Worm (Caenorhabditis elegans): Measurements from ENCODE around the gene T03F7.5.

T03F7.5 gene

DNA sequence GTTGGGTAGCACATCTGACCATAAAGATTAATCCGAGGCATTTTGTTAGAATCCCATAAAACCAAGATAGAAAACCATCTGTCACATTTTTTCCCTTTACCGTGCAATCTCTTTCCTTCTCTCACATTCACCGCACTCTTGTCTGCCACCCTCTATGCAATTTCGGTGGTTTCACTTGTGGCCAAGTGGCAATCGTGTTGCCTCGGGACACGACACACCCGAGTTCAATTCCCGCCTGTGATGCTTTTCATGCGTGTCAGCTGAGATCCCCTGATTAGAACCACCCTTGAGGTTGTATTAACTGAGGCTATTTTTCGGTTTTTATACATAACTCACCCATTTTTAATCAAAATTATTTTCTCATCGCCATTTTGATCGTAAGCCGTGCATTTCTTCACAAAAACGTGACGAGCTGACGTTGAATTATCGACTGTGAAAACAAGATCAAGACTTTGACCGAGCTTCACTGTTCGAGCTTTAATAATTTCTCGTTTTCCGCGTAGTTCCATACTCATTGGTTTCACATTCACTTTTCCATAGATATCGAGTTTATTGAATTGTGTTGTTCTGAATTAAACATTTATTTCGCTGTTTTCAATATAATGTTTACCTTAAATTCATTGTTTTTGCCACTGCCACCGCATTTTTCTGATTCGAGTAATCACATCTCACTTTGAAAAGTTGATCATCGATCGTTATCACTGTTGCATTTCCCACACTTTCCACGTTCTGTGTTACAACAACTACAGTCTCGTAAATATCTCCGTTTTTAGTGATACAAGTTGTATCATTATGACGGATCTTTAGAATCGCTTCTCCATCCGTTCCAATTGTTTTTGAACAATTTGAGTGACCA, 15.7 kb upstream of the T03F7.5 start (continued):
- TF ChIP-seq sptf-1 (tag; optimal IDR thresholded peaks at IDR 0.05): peak; percentile 99
- TF ChIP-seq unc-62 (GFP tag; optimal IDR thresholded peaks at IDR 0.05): peak; percentile 91
- no peak for TF ChIP-seq zip-8 (tag; optimal IDR thresholded peaks at IDR 0.05)
- TF ChIP-seq ceh-39 (tag; optimal IDR thresholded peaks at IDR 0.05): peak; percentile 52
- TF ChIP-seq ceh-43 (GFP tag; optimal IDR thresholded peaks at IDR 0.05): peak; percentile 98
- no peak for TF ChIP-seq ces-1 (GFP tag; optimal IDR thresholded peaks at IDR 0.05)
- TF ChIP-seq tbx-8 (GFP tag; optimal IDR thresholded peaks at IDR 0.05): peak; percentile 99

DNA sequence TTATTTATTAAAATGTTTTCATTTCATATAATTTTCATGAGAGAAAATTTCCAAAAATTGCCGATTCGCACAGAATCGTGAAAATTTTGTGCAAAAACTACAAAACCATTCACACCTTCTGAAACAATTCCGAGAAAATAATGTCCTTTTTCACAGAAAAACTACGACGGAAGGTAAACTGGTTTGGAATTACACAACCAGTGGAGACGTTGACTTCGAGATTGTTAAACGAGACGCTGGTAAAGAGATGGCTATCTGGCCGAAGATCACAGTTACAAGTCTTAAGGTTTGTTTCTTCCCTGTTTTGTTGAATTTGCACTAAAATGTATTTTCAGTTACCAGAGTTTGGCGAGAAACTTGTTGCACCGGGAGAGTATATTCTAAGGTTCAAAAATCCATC, 14.4 kb upstream of the T03F7.5 start:
- TF ChIP-seq unc-62 (GFP tag; optimal IDR thresholded peaks at IDR 0.05) (no peak), M03D4.4 (tag; optimal IDR thresholded peaks at IDR 0.05) (no peak), elt-3 (tag; optimal IDR thresholded peaks at IDR 0.05) (no peak), lsy-2 (tag; optimal IDR thresholded peaks at IDR 0.05) (no peak), ceh-39 (tag; optimal IDR thresholded peaks at IDR 0.05) (no peak), snpc-4 (tag; optimal IDR thresholded peaks at IDR 0.05) (no peak), nhr-237 (tag; optimal IDR thresholded peaks at IDR 0.05) (no peak), unc-120 (tag; optimal IDR thresholded peaks at IDR 0.05; ENCODE audit: poor library complexity, severe bottlenecking) (no peak), bed-3 (GFP tag; optimal IDR thresholded peaks at IDR 0.05) (no peak), tbx-8 (GFP tag; optimal IDR thresholded peaks at IDR 0.05) (no peak), sem-2 (GFP tag; optimal IDR thresholded peaks at IDR 0.05) (no peak), lin-32 (GFP tag; optimal IDR thresholded peaks at IDR 0.05) (no peak), zip-8 (tag; optimal IDR thresholded peaks at IDR 0.05) (no peak), mab-5 (tag; optimal IDR thresholded peaks at IDR 0.05) (no peak), drap-1 (GFP tag; optimal IDR thresholded peaks at IDR 0.05) (no peak), nhr-2 (tag; optimal IDR thresholded peaks at IDR 0.05) (no peak), ceh-43 (GFP tag; optimal IDR thresholded peaks at IDR 0.05) (no peak)

DNA sequence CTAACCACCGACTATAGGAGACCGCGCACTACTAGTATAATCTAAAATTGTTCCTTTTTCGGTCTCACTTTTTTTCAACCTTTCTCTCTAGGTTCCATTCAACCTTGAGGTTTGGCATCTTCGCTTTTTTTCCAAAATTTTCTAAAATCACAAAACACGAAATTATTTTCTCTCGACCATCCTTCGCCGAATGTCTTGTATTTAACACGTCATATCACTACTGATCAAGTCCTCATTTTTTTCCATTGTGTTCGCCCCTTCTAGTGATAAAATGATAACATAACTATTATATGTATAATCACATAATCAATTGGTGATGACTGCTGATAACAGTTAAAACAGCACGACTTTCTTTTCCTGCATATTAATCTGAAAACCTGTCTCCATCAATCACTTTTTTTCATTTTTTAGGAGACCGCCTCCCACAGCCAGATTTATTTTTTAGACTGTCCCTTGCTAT, 12.5 kb upstream of the T03F7.5 start, which contains the start of gene T03F7.7:
T03F7.7 (plus strand) TSS at position 410 of the 460 bp plus-strand sequence.
- TF ChIP-seq lin-32 (GFP tag; optimal IDR thresholded peaks at IDR 0.05) (no peak), nhr-28 (tag; optimal IDR thresholded peaks at IDR 0.05) (no peak), lsy-2 (tag; optimal IDR thresholded peaks at IDR 0.05) (no peak)

DNA sequence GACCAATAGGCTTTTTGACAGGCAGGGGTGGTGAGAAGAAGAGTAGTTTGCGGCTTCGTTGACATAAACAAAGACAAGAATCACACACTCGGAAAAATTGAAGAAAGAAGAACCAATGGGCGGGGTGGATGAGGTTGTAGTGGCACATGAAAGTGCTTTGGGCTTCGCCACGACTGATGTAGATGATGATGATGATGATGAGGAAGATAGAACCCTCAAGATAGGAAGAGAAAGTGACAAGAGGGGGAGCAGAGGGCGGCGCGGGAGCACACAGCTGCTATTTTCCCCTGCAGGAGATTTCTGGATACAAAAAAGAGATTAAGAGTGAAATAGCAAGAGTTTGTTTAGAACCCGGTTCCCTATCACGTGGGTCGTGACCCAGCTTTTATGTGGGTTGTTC, 10.4 kb upstream of the T03F7.5 start:
- TF ChIP-seq ceh-39 (tag; optimal IDR thresholded peaks at IDR 0.05): no peak
- TF ChIP-seq lsy-2 (tag; optimal IDR thresholded peaks at IDR 0.05): no peak
- TF ChIP-seq elt-1 (tag; optimal IDR thresholded peaks at IDR 0.05; ENCODE audit: borderline replicate concordance, insufficient read depth): no peak
- TF ChIP-seq cnd-1 (tag; optimal IDR thresholded peaks at IDR 0.05): no peak
- peak; percentile 66 for TF ChIP-seq unc-120 (tag; optimal IDR thresholded peaks at IDR 0.05; ENCODE audit: poor library complexity, severe bottlenecking)
- TF ChIP-seq hlh-1 (tag; optimal IDR thresholded peaks at IDR 0.05): peak; percentile 64
- no peak for TF ChIP-seq lin-13 (tag; optimal IDR thresholded peaks at IDR 0.05)
- no peak for TF ChIP-seq ztf-11 (tag; optimal IDR thresholded peaks at IDR 0.05)
- TF ChIP-seq blmp-1 (tag; optimal IDR thresholded peaks at IDR 0.05): no peak
- no peak for TF ChIP-seq zip-8 (tag; optimal IDR thresholded peaks at IDR 0.05)
- no peak for TF ChIP-seq drap-1 (GFP tag; optimal IDR thresholded peaks at IDR 0.05)
- peak; percentile 79 for TF ChIP-seq unc-62 (GFP tag; optimal IDR thresholded peaks at IDR 0.05)
- no peak for TF ChIP-seq pha-4 (tag; optimal IDR thresholded peaks at IDR 0.05)

DNA sequence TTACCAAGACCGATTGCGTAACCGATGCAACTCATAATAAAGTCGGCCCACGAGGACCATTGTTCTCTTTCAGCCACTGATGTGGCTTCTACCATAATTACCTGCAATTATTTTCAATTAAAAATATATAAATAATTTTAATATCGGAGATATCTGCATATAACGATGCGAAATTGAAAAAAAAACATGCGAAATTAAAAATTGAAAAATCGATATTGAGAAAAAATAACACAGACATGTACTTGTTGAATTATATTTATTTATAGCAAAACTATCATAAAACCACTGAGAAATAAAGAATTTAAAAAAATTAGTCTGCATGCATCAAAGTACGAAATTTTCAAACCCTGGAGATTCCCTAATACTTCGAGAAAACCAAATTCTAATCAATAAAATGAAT, 9.8 kb upstream of the T03F7.5 start, which contains the start of gene snf-11:
snf-11 (minus strand) TSS at position 101 of the 400 bp plus-strand sequence.
- TF ChIP-seq cnd-1 (tag; optimal IDR thresholded peaks at IDR 0.05) (no peak), zip-8 (tag; optimal IDR thresholded peaks at IDR 0.05) (no peak), flh-1 (GFP tag; optimal IDR thresholded peaks at IDR 0.05) (no peak), mls-2 (tag; optimal IDR thresholded peaks at IDR 0.05) (no peak), unc-62 (GFP tag; optimal IDR thresholded peaks at IDR 0.05) (no peak), sem-2 (GFP tag; optimal IDR thresholded peaks at IDR 0.05) (no peak), pha-4 (tag; optimal IDR thresholded peaks at IDR 0.05) (no peak), tbx-8 (GFP tag; optimal IDR thresholded peaks at IDR 0.05) (no peak), mab-5 (tag; optimal IDR thresholded peaks at IDR 0.05) (no peak), unc-39 (tag; optimal IDR thresholded peaks at IDR 0.05) (no peak), ceh-43 (GFP tag; optimal IDR thresholded peaks at IDR 0.05) (no peak), hlh-1 (tag; optimal IDR thresholded peaks at IDR 0.05) (no peak), ces-1 (GFP tag; optimal IDR thresholded peaks at IDR 0.05) (no peak), nhr-28 (tag; optimal IDR thresholded peaks at IDR 0.05) (no peak), nhr-12 (tag; optimal IDR thresholded peaks at IDR 0.05) (no peak), nhr-76 (tag; optimal IDR thresholded peaks at IDR 0.05) (no peak)
